Fruit fly (Drosophila melanogaster): ENCODE measurements around the gene Hr39.

The Hr39 gene

DNA sequence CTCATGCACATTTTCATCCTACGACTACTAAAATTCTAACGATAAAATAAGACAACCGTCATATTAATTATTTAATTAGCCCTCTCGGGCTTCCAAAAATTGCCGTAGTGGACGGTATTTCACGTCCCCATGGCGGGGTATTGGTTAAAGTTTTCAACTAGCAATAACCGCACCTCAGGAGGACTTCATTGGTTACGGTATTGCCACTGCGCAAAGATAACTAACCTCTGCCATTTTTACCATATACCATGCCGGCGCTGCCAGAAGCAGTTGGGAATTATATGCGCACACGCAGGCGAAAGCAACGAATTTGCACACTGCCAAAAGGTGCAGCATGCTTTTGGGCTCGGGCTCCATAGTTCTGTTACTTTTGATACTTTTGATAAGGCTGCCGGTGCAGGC, 22.1 kb upstream of the Hr39 start (continued):
- TF ChIP-seq CG4617 (GFP tag; optimal IDR thresholded peaks at IDR 0.05; ENCODE audit: borderline replicate concordance) (no peak), CG9876 (GFP tag; optimal IDR thresholded peaks at IDR 0.05) (peak; percentile 7), dan (GFP tag; IDR thresholded peaks at IDR 0.05) (no peak), cas (GFP tag; IDR thresholded peaks at IDR 0.05) (0 out of 2 replicates have a peak, but pooled peaks have one; percentile 38), CG14860 (GFP tag; IDR thresholded peaks at IDR 0.05; ENCODE audit: partially characterized antibody) (no peak), corto (GFP tag; optimal IDR thresholded peaks at IDR 0.05) (no peak), ro (GFP tag; IDR thresholded peaks at IDR 0.05) (0 out of 2 replicates have a peak, but pooled peaks have one; percentile 25), Deaf1 (tag; optimal IDR thresholded peaks at IDR 0.05) (peak; percentile 27), ewg (GFP tag; optimal IDR thresholded peaks at IDR 0.05) (peak; percentile 54), dimm (GFP tag; IDR thresholded peaks at IDR 0.05) (no peak), Optix (GFP tag; IDR thresholded peaks at IDR 0.05) (0 out of 3 replicates have a peak, but pooled peaks have one; percentile 15), CG17359 (tag; optimal IDR thresholded peaks at IDR 0.05) (peak; percentile 53), Elba2 (GFP tag; optimal IDR thresholded peaks at IDR 0.05) (peak; percentile 37), CG2116 (GFP tag; optimal IDR thresholded peaks at IDR 0.05) (no peak), Bgb (GFP tag; IDR thresholded peaks at IDR 0.05; ENCODE audit: partially characterized antibody) (peak; percentile 78), Ssrp (tag; optimal IDR thresholded peaks at IDR 0.05) (no peak), Ptx1 (GFP tag; IDR thresholded peaks at IDR 0.05) (0 out of 2 replicates have a peak, but pooled peaks have one; percentile 27), Aef1 (GFP tag; IDR thresholded peaks at IDR 0.05) (no peak), NFAT (GFP tag; IDR thresholded peaks at IDR 0.05) (peak; percentile 64), Mad (GFP tag; optimal IDR thresholded peaks at IDR 0.05) (peak; percentile 49), Fer3 (tag; optimal IDR thresholded peaks at IDR 0.05) (peak; percentile 11), CG13624 (GFP tag; optimal IDR thresholded peaks at IDR 0.05) (peak; percentile 22), D19B (GFP tag; optimal IDR thresholded peaks at IDR 0.05) (no peak), CG43689 (GFP tag; IDR thresholded peaks at IDR 0.05) (no peak), ATbp (GFP tag; optimal IDR thresholded peaks at IDR 0.05) (peak; percentile 13), CG1603 (tag; optimal IDR thresholded peaks at IDR 0.05) (peak; percentile 34), pzg (GFP tag; optimal IDR thresholded peaks at IDR 0.05) (no peak), CG31388 (GFP tag; optimal IDR thresholded peaks at IDR 0.05) (no peak), CG4854 (GFP tag; optimal IDR thresholded peaks at IDR 0.05) (peak; percentile 48), vvl (GFP tag; IDR thresholded peaks at IDR 0.05) (peak; percentile 51; the same call in 1 of the 2 replicates), ems (GFP tag; optimal IDR thresholded peaks at IDR 0.05) (peak; percentile 48), Stat92E (GFP tag; optimal IDR thresholded peaks at IDR 0.05) (peak in 1 of 3 experiments; percentile 57), Pdp1 (GFP tag; optimal IDR thresholded peaks at IDR 0.05) (peak in 1 of 2 experiments; percentile 40), Chrac-16 (GFP tag; optimal IDR thresholded peaks at IDR 0.05) (peak; percentile 37), Poxn (GFP tag; IDR thresholded peaks at IDR 0.05) (no peak)

dm6 chr2L:21218240-21218911, 18.7 kb upstream of the Hr39 start, which contains the start of gene CG8679:
TSS of gene CG8679 (minus strand) at chr2L:21218544.
- TF ChIP-seq Dek (tag; optimal IDR thresholded peaks at IDR 0.05), result no peak
- no peak for TF ChIP-seq Optix (GFP tag; IDR thresholded peaks at IDR 0.05)
- TF ChIP-seq odd (GFP tag; optimal IDR thresholded peaks at IDR 0.05), result peak; percentile 23
- no peak for TF ChIP-seq hbn (GFP tag; IDR thresholded peaks at IDR 0.05; ENCODE audit: partially characterized antibody)
- TF ChIP-seq CG17829 (tag; optimal IDR thresholded peaks at IDR 0.05), result peak; percentile 31
- TF ChIP-seq Sox100B (GFP tag; optimal IDR thresholded peaks at IDR 0.05), result no peak
- TF ChIP-seq CG7963 (GFP tag; IDR thresholded peaks at IDR 0.05; ENCODE audit: partially characterized antibody), result peak; percentile 6; the same call in 1 of the 3 replicates
- TF ChIP-seq CG6254 (GFP tag; optimal IDR thresholded peaks at IDR 0.05), result no peak
- TF ChIP-seq Eip74EF (GFP tag; optimal IDR thresholded peaks at IDR 0.05), result no peak
- TF ChIP-seq schlank (tag; optimal IDR thresholded peaks at IDR 0.05), result peak; percentile 35
- TF ChIP-seq so (GFP tag; IDR thresholded peaks at IDR 0.05), result peak; percentile 76; the same call in 2 of the 3 replicates
- TF ChIP-seq HmgD (GFP tag; optimal IDR thresholded peaks at IDR 0.05), result no peak
- TF ChIP-seq bcd (GFP tag; optimal IDR thresholded peaks at IDR 0.05), result no peak
- TF ChIP-seq CG11695 (GFP tag; IDR thresholded peaks at IDR 0.05), result peak; percentile 8; the same call in 1 of the 3 replicates
- TF ChIP-seq fru (optimal IDR thresholded peaks at IDR 0.05), result no peak
- TF ChIP-seq Mrtf (GFP tag; IDR thresholded peaks at IDR 0.05), result no peak
